Worm (Caenorhabditis elegans) whole organism, L1 larva: ENCODE measurements around the gene droe-4.
A peak's percentile ranks its signal among the peaks of the same experiment; 100 is the strongest.

Experiments used
- C04F5.9 ChIP-seq: sonication (generic microtip); optimal IDR thresholded peaks from 2 replicates; lab custom pipeline; 2016; ENCODE audit warnings: missing genetic modification characterization, missing compliant biosample characterization
- F16B12.6 ChIP-seq: fragments of 150-350 bp; optimal IDR thresholded peaks from 2 replicates; lab custom pipeline; 2014; ENCODE audit warnings: missing biosample characterization, missing genetic modification characterization
- aly-2 ChIP-seq: fragments of 150-350 bp; optimal IDR thresholded peaks from 2 replicates; lab custom pipeline; 2014; ENCODE audit warnings: missing biosample characterization, missing genetic modification characterization
- ama-1 ChIP-seq: fragments of 150-350 bp; optimal IDR thresholded peaks from 2 replicates; lab custom pipeline; 2014
- ceh-63 ChIP-seq: fragments of 200-800 bp; sonication (Bioruptor generic); optimal IDR thresholded peaks from 2 replicates; lab custom pipeline; 2018; ENCODE audit warnings: mild to moderate bottlenecking, missing genetic modification characterization, missing compliant biosample characterization
- ceh-82 ChIP-seq, 3 experiments: fragments of 150-350 bp in 1 of 3; sonication (generic microtip) in 2 of 3; optimal IDR thresholded peaks; 2 replicates each; lab custom pipeline; 2014 to 2017; ENCODE audit warnings: missing biosample characterization in 3 of 3, missing genetic modification characterization in 3 of 3
- ceh-88 ChIP-seq: fragments of 200-800 bp; sonication (Bioruptor generic); IDR thresholded peaks from 2 replicates; pipeline ENCODE4 v1.3.6; 2022; ENCODE audit warnings: missing genetic modification characterization, missing compliant biosample characterization
- ces-1 ChIP-seq: fragments of 150-350 bp; optimal IDR thresholded peaks from 2 replicates; lab custom pipeline; 2014; ENCODE audit warnings: missing biosample characterization, missing genetic modification reagents, missing genetic modification characterization
- dpl-1 ChIP-seq, 3 experiments: fragments of 150-350 bp in 2 of 3; sonication (generic microtip) in 1 of 3; optimal IDR thresholded peaks; 2 replicates each; lab custom pipeline; 2014 to 2017; ENCODE audit warnings: missing biosample characterization in 3 of 3, missing genetic modification characterization in 3 of 3, missing genetic modification reagents in 3 of 3
- dsc-1 ChIP-seq: sonication (generic microtip); optimal IDR thresholded peaks from 2 replicates; lab custom pipeline; 2016; ENCODE audit warnings: mild to moderate bottlenecking, missing genetic modification characterization, missing compliant biosample characterization
- efl-1 ChIP-seq, 4 experiments: fragments of 150-350 bp; optimal IDR thresholded peaks in 3 of 4; peaks in 1 of 4; 1 replicate in 1 of 4; 2 replicates in 3 of 4; lab custom pipeline; 2014; ENCODE audit warnings: missing biosample characterization in 2 of 4, missing genetic modification characterization in 2 of 4, missing genetic modification reagents in 2 of 4
- efl-3 ChIP-seq: fragments of 200-800 bp; sonication (Bioruptor generic); optimal IDR thresholded peaks from 2 replicates; lab custom pipeline; 2018; ENCODE audit warnings: mild to moderate bottlenecking, missing genetic modification characterization, missing compliant biosample characterization
- elt-2 ChIP-seq: sonication (generic microtip); optimal IDR thresholded peaks from 2 replicates; lab custom pipeline; 2016; ENCODE audit warnings: missing genetic modification characterization, mild to moderate bottlenecking, inconsistent platforms, missing compliant biosample characterization, missing genetic modification reagents
- ets-5 ChIP-seq: fragments of 200-800 bp; sonication (Bioruptor generic); IDR thresholded peaks from 2 replicates; pipeline ENCODE4 v1.3.6; 2022; ENCODE audit warnings: missing genetic modification characterization, missing compliant biosample characterization
- fkh-10 ChIP-seq: sonication (generic microtip); optimal IDR thresholded peaks from 2 replicates; lab custom pipeline; 2017; ENCODE audit warnings: missing biosample characterization, missing genetic modification reagents, missing genetic modification characterization
- fkh-8 ChIP-seq: sonication (generic microtip); optimal IDR thresholded peaks from 2 replicates; lab custom pipeline; 2016; ENCODE audit warnings: mild to moderate bottlenecking, missing genetic modification characterization, missing compliant biosample characterization
- grh-1 ChIP-seq: fragments of 200-800 bp; sonication (Bioruptor generic); IDR thresholded peaks from 2 replicates; pipeline ENCODE4 v1.3.6; 2022; ENCODE audit warnings: missing genetic modification reagents, missing genetic modification characterization, missing compliant biosample characterization
- hpl-2 ChIP-seq: fragments of 150-350 bp; optimal IDR thresholded peaks from 2 replicates; lab custom pipeline; 2014; ENCODE audit warnings: missing biosample characterization, missing genetic modification reagents, missing genetic modification characterization
- irx-1 ChIP-seq: sonication (generic microtip); optimal IDR thresholded peaks from 2 replicates; lab custom pipeline; 2016; ENCODE audit warnings: missing genetic modification characterization, missing compliant biosample characterization
- lin-14 ChIP-seq: fragments of 200-800 bp; sonication (Bioruptor generic); optimal IDR thresholded peaks from 2 replicates; lab custom pipeline; 2018; ENCODE audit warnings: mild to moderate bottlenecking, missing genetic modification characterization, moderate library complexity, missing compliant biosample characterization
- lin-15B ChIP-seq: fragments of 150-350 bp; sonication (generic microtip); optimal IDR thresholded peaks from 3 replicates; lab custom pipeline; 2014; ENCODE audit warnings: missing biosample characterization, missing genetic modification characterization
- lin-35 ChIP-seq, 2 experiments: fragments of 150-350 bp; optimal IDR thresholded peaks; 2 replicates each; lab custom pipeline; 2014; ENCODE audit warnings: missing biosample characterization in 2 of 2, missing genetic modification characterization in 2 of 2, missing genetic modification reagents in 2 of 2
- lin-39 ChIP-seq: fragments of 150-350 bp; optimal IDR thresholded peaks from 2 replicates; lab custom pipeline; 2014; ENCODE audit warnings: missing biosample characterization, missing genetic modification reagents, missing genetic modification characterization
- lsy-2 ChIP-seq, 2 experiments: fragments of 150-350 bp; optimal IDR thresholded peaks; 2 replicates each; lab custom pipeline; 2014; ENCODE audit warnings: missing biosample characterization in 2 of 2, missing genetic modification characterization in 2 of 2
- mab-9 ChIP-seq: fragments of 200-800 bp; sonication (Bioruptor generic); IDR thresholded peaks from 2 replicates; pipeline ENCODE4 v1.3.6; 2022; ENCODE audit warnings: missing genetic modification reagents, missing genetic modification characterization, missing compliant biosample characterization
- nhr-19 ChIP-seq: fragments of 200-800 bp; sonication (Bioruptor generic); conservative IDR thresholded peaks from 2 replicates; pipeline ENCODE4 v1.3.6; 2022; ENCODE audit warnings: missing genetic modification characterization, missing compliant biosample characterization
- nhr-47 ChIP-seq: sonication (generic microtip); optimal IDR thresholded peaks from 2 replicates; lab custom pipeline; 2016; ENCODE audit warnings: mild to moderate bottlenecking, missing genetic modification characterization, moderate library complexity, missing compliant biosample characterization
- nhr-71 ChIP-seq: sonication (generic microtip); optimal IDR thresholded peaks from 2 replicates; lab custom pipeline; 2016; ENCODE audit warnings: mild to moderate bottlenecking, missing genetic modification characterization, moderate library complexity, missing compliant biosample characterization
- nhr-76 ChIP-seq: sonication (generic microtip); optimal IDR thresholded peaks from 2 replicates; lab custom pipeline; 2017; ENCODE audit warnings: missing biosample characterization, missing genetic modification characterization
- nhr-77 ChIP-seq: fragments of 150-350 bp; optimal IDR thresholded peaks from 2 replicates; lab custom pipeline; 2014; ENCODE audit warnings: missing biosample characterization, missing genetic modification characterization
- nhr-84 ChIP-seq: sonication (generic microtip); optimal IDR thresholded peaks from 2 replicates; lab custom pipeline; 2017; ENCODE audit warnings: missing biosample characterization, missing genetic modification characterization
- nhr-85 ChIP-seq: sonication (generic microtip); peaks from one replicate; lab custom pipeline; 2016; ENCODE audit warnings: missing genetic modification characterization, inconsistent platforms, missing compliant biosample characterization
- pax-3 ChIP-seq: fragments of 200-800 bp; sonication (Bioruptor generic); optimal IDR thresholded peaks from 2 replicates; lab custom pipeline; 2018; ENCODE audit warnings: mild to moderate bottlenecking, missing genetic modification characterization, moderate library complexity, missing compliant biosample characterization
- sox-4 ChIP-seq: sonication (generic microtip); optimal IDR thresholded peaks from 2 replicates; lab custom pipeline; 2016; ENCODE audit warnings: missing genetic modification characterization, missing compliant biosample characterization
- sptf-1 ChIP-seq: fragments of 150-350 bp; optimal IDR thresholded peaks from 2 replicates; lab custom pipeline; 2014; ENCODE audit warnings: missing biosample characterization, missing genetic modification characterization
- unc-130 ChIP-seq: fragments of 150-350 bp; optimal IDR thresholded peaks from 2 replicates; lab custom pipeline; 2017; ENCODE audit warnings: missing biosample characterization, missing genetic modification characterization, inconsistent platforms
- vab-15 ChIP-seq: sonication (generic microtip); optimal IDR thresholded peaks from 2 replicates; lab custom pipeline; 2017; ENCODE audit warnings: missing genotype, mild to moderate bottlenecking, missing genetic modification characterization, missing compliant biosample characterization
- xbp-1 ChIP-seq: sonication (generic microtip); optimal IDR thresholded peaks from 2 replicates; lab custom pipeline; 2016; ENCODE audit warnings: missing genetic modification characterization, missing compliant biosample characterization
- ztf-11 ChIP-seq, 2 experiments: sonication (generic microtip); optimal IDR thresholded peaks; 2 replicates each; lab custom pipeline; 2016 to 2017; ENCODE audit warnings: missing genetic modification characterization in 2 of 2, missing biosample characterization in 1 of 2, missing compliant biosample characterization in 1 of 2
- ztf-4 ChIP-seq: fragments of 150-350 bp; optimal IDR thresholded peaks from 2 replicates; lab custom pipeline; 2014; ENCODE audit warnings: missing biosample characterization, missing genetic modification characterization

Gene droe-4

DNA sequence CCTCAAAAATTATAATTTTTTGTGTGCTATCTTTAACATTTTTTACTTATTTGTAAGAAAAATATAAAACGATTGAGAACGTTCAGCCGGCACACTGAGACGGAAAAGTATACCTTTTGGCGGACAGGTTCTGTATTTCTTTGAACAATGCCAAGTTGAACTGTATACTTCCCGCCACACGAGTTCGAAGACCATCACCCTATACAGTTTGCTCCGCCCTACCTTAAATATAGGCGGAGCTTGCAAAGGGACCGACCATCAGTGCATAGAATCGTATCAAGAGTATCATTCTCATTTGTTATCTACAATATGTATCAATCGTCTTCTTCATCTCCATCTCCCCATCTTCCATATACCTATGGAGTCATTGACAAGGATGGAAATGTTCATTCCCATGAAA, 7.6 kb upstream of the droe-4 start, which contains the start of gene end-1:
Gene end-1 (plus strand): TSS at position 301 of the 400 bp plus-strand sequence.
- TF ChIP-seq mab-9: no peak
- TF ChIP-seq nhr-71 (tag; lab: Kevin White, UChicago): no peak
- TF ChIP-seq irx-1 (tag; lab: Kevin White, UChicago): no peak
- no peak for TF ChIP-seq xbp-1 (tag; lab: Kevin White, UChicago)
- no peak for TF ChIP-seq ama-1 (lab: Kevin White, UChicago)
- TF ChIP-seq ceh-88 (GFP tag; lab: Robert Waterston, UW): no peak
- no peak for TF ChIP-seq F16B12.6 (tag; lab: Kevin White, UChicago)
- TF ChIP-seq grh-1 (GFP tag; lab: Robert Waterston, UW): no peak
- no peak for TF ChIP-seq ztf-11 (tag; optimal IDR thresholded peaks at IDR 0.05; lab: Kevin White, UChicago)
- TF ChIP-seq, all 84 proteins: peak for 0

DNA sequence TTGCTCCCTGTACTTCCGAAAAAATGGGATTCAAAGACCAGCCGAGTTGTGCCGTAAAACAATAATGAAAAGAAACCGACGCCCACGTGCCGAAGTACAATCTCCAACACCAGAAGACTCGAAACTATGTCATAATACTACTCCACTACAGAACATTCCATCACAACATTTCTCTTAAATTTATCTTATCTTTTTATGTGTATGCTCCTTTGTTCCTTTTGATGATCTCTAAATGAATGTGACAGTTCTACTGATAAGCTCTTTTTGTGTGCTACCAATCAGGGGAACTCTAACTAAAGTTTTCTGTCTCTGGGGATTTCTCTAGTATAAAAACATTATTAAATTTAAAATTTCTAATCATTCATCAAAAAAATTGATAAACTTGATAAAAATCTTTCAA, 5.6 kb upstream of the droe-4 start:
- no peak for TF ChIP-seq fkh-8
- peak; percentile 38 for TF ChIP-seq elt-2 (tag; lab: Kevin White, UChicago)
- no peak for TF ChIP-seq nhr-77 (tag; lab: Kevin White, UChicago)
- TF ChIP-seq, all 84 proteins: peak for 1

DNA sequence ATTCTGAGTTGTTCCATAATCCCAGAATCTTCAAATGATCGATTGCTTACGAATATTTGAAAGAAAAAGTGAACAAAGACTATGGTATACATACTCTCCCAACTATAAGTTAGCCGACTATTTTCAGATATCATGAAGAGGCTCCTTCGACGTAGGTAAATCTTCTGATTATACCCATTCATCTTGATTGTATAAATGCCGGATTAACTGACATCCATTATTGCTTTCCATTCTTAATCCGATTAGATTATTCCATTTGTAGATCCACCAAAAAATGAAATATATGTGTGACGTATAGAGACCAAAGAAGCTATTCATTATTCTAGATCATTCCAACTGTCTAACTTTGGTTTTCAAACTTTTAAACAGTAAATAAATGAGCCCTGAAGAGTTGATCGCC, 1.0 kb downstream of the droe-4 start:
- TF ChIP-seq lin-35 (GFP tag; optimal IDR thresholded peaks at IDR 0.05; lab: Kevin White, UChicago) (no peak), dpl-1 (GFP tag; optimal IDR thresholded peaks at IDR 0.05; lab: Kevin White, UChicago) (no peak), lin-39 (tag; lab: Kevin White, UChicago) (no peak), fkh-8 (peak; percentile 37), irx-1 (tag; lab: Kevin White, UChicago) (no peak), vab-15 (tag; lab: Kevin White, UChicago) (no peak), dsc-1 (peak; percentile 59), ces-1 (GFP tag; lab: Kevin White, UChicago) (no peak), nhr-19 (GFP tag; lab: Robert Waterston, UW) (no peak), sptf-1 (tag; lab: Kevin White, UChicago) (no peak), ztf-4 (no peak), unc-130 (no peak), ceh-63 (no peak), nhr-84 (tag; lab: Kevin White, UChicago) (no peak), efl-3 (GFP tag; lab: Kevin White, UChicago) (no peak), aly-2 (tag; lab: Kevin White, UChicago) (no peak), sox-4 (tag; lab: Kevin White, UChicago) (peak; percentile 19), hpl-2 (no peak), ets-5 (GFP tag; lab: Robert Waterston, UW) (no peak), C04F5.9 (tag; lab: Kevin White, UChicago) (no peak), nhr-85 (no peak), lsy-2 (tag; optimal IDR thresholded peaks at IDR 0.05; lab: Kevin White, UChicago) (no peak), nhr-71 (tag; lab: Kevin White, UChicago) (peak; percentile 12), nhr-47 (tag; lab: Kevin White, UChicago) (peak; percentile 47), lin-15B (no peak), pax-3 (peak; percentile 86)

DNA sequence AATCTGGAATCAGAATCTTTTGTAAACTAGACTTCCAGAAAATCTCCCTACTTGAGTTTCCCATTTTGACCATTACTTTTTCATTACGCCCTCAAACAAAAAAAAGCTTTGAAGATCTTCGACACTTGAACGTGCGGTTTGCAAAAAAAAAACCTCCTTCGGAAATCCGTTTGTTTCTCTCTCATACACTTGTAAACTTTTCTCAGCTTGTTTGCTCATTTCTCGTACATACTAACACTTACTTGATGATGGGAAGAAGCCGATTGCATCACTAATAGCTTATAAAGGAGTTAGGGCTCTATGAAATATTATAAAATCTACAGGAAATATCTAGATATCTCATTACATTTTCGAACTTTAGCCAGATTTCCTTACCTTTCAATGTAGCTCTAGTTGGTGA, 9.5 kb downstream of the droe-4 start:
- TF ChIP-seq efl-1 (optimal IDR thresholded peaks at IDR 0.05; lab: Kevin White, UChicago) (no peak), efl-1 (GFP tag; optimal IDR thresholded peaks at IDR 0.05 in 1 of 2; lab: Kevin White, UChicago) (peak in 1 of 2 experiments; percentile 56), nhr-47 (tag; lab: Kevin White, UChicago) (no peak), hpl-2 (no peak), nhr-77 (tag; lab: Kevin White, UChicago) (no peak), nhr-76 (tag; lab: Kevin White, UChicago) (no peak), lin-14 (GFP tag; lab: Kevin White, UChicago) (peak; percentile 22), fkh-10 (GFP tag; lab: Kevin White, UChicago) (peak; percentile 18), ceh-63 (no peak), ceh-82 (tag; optimal IDR thresholded peaks at IDR 0.05; lab: Kevin White, UChicago) (peak in 1 of 3 experiments; percentile 1)
- TF ChIP-seq, all 84 proteins: peak for 4
